Worm (Caenorhabditis elegans) whole organism, L1 larva: ENCODE data around the gene C47E8.3.

Source experiments
- mdl-1 ChIP-seq, 2 experiments: fragments of 150-350 bp; optimal IDR thresholded peaks; 2 replicates each; lab custom pipeline; 2014 to 2017; ENCODE audit warnings: missing biosample characterization in 2 of 2, missing genetic modification characterization in 2 of 2, inconsistent platforms in 1 of 2
- nhr-12 ChIP-seq: sonication (generic microtip); optimal IDR thresholded peaks from 2 replicates; lab custom pipeline; 2017; ENCODE audit warnings: missing biosample characterization, missing genetic modification characterization
- nhr-71 ChIP-seq: sonication (generic microtip); optimal IDR thresholded peaks from 2 replicates; lab custom pipeline; 2016; ENCODE audit warnings: mild to moderate bottlenecking, missing genetic modification characterization, moderate library complexity, missing compliant biosample characterization
- nhr-76 ChIP-seq: sonication (generic microtip); optimal IDR thresholded peaks from 2 replicates; lab custom pipeline; 2017; ENCODE audit warnings: missing biosample characterization, missing genetic modification characterization
- pqm-1 ChIP-seq: sonication (generic microtip); optimal IDR thresholded peaks from 3 replicates; lab custom pipeline; 2017; ENCODE audit warnings: missing biosample characterization, missing genetic modification characterization
- snpc-4 ChIP-seq: fragments of 150-350 bp; optimal IDR thresholded peaks from 2 replicates; lab custom pipeline; 2014; ENCODE audit warnings: missing biosample characterization, missing genetic modification characterization
- sox-4 ChIP-seq: sonication (generic microtip); optimal IDR thresholded peaks from 2 replicates; lab custom pipeline; 2016; ENCODE audit warnings: missing genetic modification characterization, missing compliant biosample characterization

ce11 chrV:14663006-14663405 lies 17.1 kb upstream of the C47E8.3 start, which contains the start of gene C47E8.9:
- TF ChIP-seq mdl-1 (tag; optimal IDR thresholded peaks at IDR 0.05; lab: Kevin White, UChicago) (no peak), nhr-71 (tag; lab: Kevin White, UChicago) (no peak), pqm-1 (tag; lab: Kevin White, UChicago) (no peak), snpc-4 (no peak), nhr-12 (no peak), sox-4 (tag; lab: Kevin White, UChicago) (no peak), nhr-76 (tag; lab: Kevin White, UChicago) (no peak)
